Fruit fly (Drosophila melanogaster): ENCODE data around the gene Mst84B.
A peak's percentile ranks its signal among the peaks of the same experiment; 100 is the strongest.

DNA sequence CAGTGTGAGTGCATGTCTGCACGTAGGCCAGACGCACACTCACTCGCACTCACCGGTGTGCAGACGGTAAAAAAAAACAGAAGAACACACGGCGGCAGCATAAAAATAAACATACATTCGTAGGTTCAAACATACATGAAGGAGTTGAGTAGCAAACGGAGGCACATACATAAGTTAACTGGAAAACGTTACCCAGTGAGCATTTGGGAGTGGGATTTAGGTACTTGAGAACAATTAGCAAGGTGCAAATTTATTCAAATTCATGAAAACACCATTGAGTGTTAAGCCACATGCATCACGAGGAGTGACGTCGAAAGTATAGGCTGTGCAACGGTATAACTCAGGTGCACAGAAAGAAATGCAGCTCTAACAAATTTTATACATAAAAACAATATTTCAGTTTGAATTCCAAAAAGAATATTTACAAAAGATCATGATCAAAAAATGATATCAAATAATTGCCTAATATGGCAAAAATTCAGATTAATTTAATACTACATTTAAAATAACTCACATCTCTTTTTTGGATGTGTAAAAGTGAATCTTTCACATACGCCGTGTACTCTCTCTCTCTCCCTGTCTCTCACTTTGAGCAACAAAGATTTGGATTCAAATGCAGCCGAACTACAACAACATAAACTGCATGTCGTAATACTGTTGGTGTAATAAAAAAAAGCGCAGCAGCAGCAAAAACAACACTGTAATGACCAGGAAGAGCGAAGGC lies 46.8 kb downstream of the Mst84B start:
- TF ChIP-seq tj (GFP tag; optimal IDR thresholded peaks at IDR 0.05) (peak; percentile 84), bab1 (GFP tag; optimal IDR thresholded peaks at IDR 0.05) (peak; percentile 91)

All from whole organism, adult.